Worm (Caenorhabditis elegans) whole organism, late embryonic: ENCODE measurements around the gene Y38F1A.7.

Source experiments
- C38D4.7 ChIP-seq: fragments of 200-800 bp; sonication (Bioruptor generic); optimal IDR thresholded peaks from 2 replicates; lab custom pipeline; 2018; ENCODE audit warnings: mild to moderate bottlenecking, missing genetic modification characterization, moderate library complexity, missing compliant biosample characterization
- F13H6.1 ChIP-seq: sonication (generic microtip); optimal IDR thresholded peaks from 2 replicates; lab custom pipeline; 2016; ENCODE audit warnings: missing genetic modification characterization, missing compliant biosample characterization
- K09A11.1 ChIP-seq: sonication (generic microtip); optimal IDR thresholded peaks from 2 replicates; lab custom pipeline; 2017; ENCODE audit warnings: antibody characterized with exemption, mild to moderate bottlenecking, missing genetic modification characterization, missing compliant biosample characterization; ENCODE audit not compliant: insufficient read depth
- Y22D7AL.16 ChIP-seq: sonication (generic microtip); optimal IDR thresholded peaks from 2 replicates; lab custom pipeline; 2016; ENCODE audit warnings: missing genetic modification characterization, missing compliant biosample characterization
- ceh-18 ChIP-seq: sonication (generic microtip); optimal IDR thresholded peaks from 2 replicates; lab custom pipeline; 2016; ENCODE audit warnings: missing genetic modification characterization, missing compliant biosample characterization
- ceh-19 ChIP-seq: fragments of 200-800 bp; sonication (Bioruptor generic); optimal IDR thresholded peaks from 2 replicates; lab custom pipeline; 2018; ENCODE audit warnings: mild to moderate bottlenecking, missing genetic modification characterization, missing compliant biosample characterization
- ceh-2 ChIP-seq: sonication (generic microtip); optimal IDR thresholded peaks from 2 replicates; lab custom pipeline; 2016; ENCODE audit warnings: missing genotype, missing genetic modification characterization, missing compliant biosample characterization
- ceh-22 ChIP-seq: sonication (generic microtip); optimal IDR thresholded peaks from 2 replicates; lab custom pipeline; 2017; ENCODE audit warnings: missing biosample characterization, missing genetic modification characterization
- ceh-24 ChIP-seq: sonication (generic microtip); optimal IDR thresholded peaks from 2 replicates; lab custom pipeline; 2016; ENCODE audit warnings: mild to moderate bottlenecking, missing genetic modification characterization, missing compliant biosample characterization
- ceh-30 ChIP-seq: fragments of 150-350 bp; optimal IDR thresholded peaks from 2 replicates; lab custom pipeline; 2014; ENCODE audit warnings: missing biosample characterization, missing genetic modification characterization
- ceh-34 ChIP-seq: sonication (generic microtip); optimal IDR thresholded peaks from 2 replicates; lab custom pipeline; 2016; ENCODE audit warnings: mild to moderate bottlenecking, missing genetic modification characterization, missing compliant biosample characterization
- ceh-48 ChIP-seq: sonication (generic microtip); optimal IDR thresholded peaks from 2 replicates; lab custom pipeline; 2016; ENCODE audit warnings: missing genetic modification characterization, inconsistent platforms, missing compliant biosample characterization
- ceh-9 ChIP-seq: sonication (generic microtip); optimal IDR thresholded peaks from 2 replicates; lab custom pipeline; 2016; ENCODE audit warnings: mild to moderate bottlenecking, missing genetic modification characterization, inconsistent platforms, missing compliant biosample characterization
- dmd-4 ChIP-seq: sonication (generic microtip); optimal IDR thresholded peaks from 2 replicates; lab custom pipeline; 2016; ENCODE audit warnings: borderline replicate concordance, missing genetic modification characterization, missing compliant biosample characterization
- fax-1 ChIP-seq: sonication (generic microtip); optimal IDR thresholded peaks from 2 replicates; lab custom pipeline; 2016; ENCODE audit warnings: missing genotype, missing genetic modification characterization, missing compliant biosample characterization
- fkh-6 ChIP-seq: sonication (generic microtip); optimal IDR thresholded peaks from 2 replicates; lab custom pipeline; 2016; ENCODE audit warnings: missing genetic modification characterization, missing compliant biosample characterization
- hlh-30 ChIP-seq: sonication (generic microtip); optimal IDR thresholded peaks from 2 replicates; lab custom pipeline; 2017; ENCODE audit warnings: antibody characterized with exemption, missing genetic modification characterization, missing compliant biosample characterization; ENCODE audit not compliant: insufficient read depth
- hlh-6 ChIP-seq: sonication (generic microtip); optimal IDR thresholded peaks from 2 replicates; lab custom pipeline; 2016; ENCODE audit warnings: missing genotype, missing genetic modification characterization, missing compliant biosample characterization
- madf-2 ChIP-seq: sonication (generic microtip); optimal IDR thresholded peaks from 2 replicates; lab custom pipeline; 2017; ENCODE audit warnings: missing genetic modification characterization, missing compliant biosample characterization
- mec-3 ChIP-seq: sonication (generic microtip); optimal IDR thresholded peaks from 2 replicates; lab custom pipeline; 2016; ENCODE audit warnings: borderline replicate concordance, missing genetic modification characterization, missing compliant biosample characterization
- nhr-11 ChIP-seq: fragments of 150-350 bp; optimal IDR thresholded peaks from 2 replicates; lab custom pipeline; 2014; ENCODE audit warnings: missing biosample characterization, missing genetic modification characterization
- nhr-232 ChIP-seq: sonication (generic microtip); optimal IDR thresholded peaks from 2 replicates; lab custom pipeline; 2016; ENCODE audit warnings: missing genetic modification characterization, missing compliant biosample characterization
- odd-2 ChIP-seq: sonication (generic microtip); optimal IDR thresholded peaks from 2 replicates; lab custom pipeline; 2017; ENCODE audit warnings: antibody characterized with exemption, mild to moderate bottlenecking, missing genetic modification characterization, missing compliant biosample characterization
- pag-3 ChIP-seq: sonication (generic microtip); optimal IDR thresholded peaks from 2 replicates; lab custom pipeline; 2016; ENCODE audit warnings: missing compliant biosample characterization, missing genetic modification characterization, borderline replicate concordance
- pha-2 ChIP-seq: sonication (generic microtip); optimal IDR thresholded peaks from 2 replicates; lab custom pipeline; 2017; ENCODE audit warnings: mild to moderate bottlenecking, missing genetic modification characterization, missing compliant biosample characterization
- pros-1 ChIP-seq: fragments of 150-350 bp; optimal IDR thresholded peaks from 2 replicates; lab custom pipeline; 2014; ENCODE audit warnings: missing biosample characterization, missing genetic modification reagents, missing genetic modification characterization
- ref-2 ChIP-seq: sonication (generic microtip); optimal IDR thresholded peaks from 2 replicates; lab custom pipeline; 2016; ENCODE audit warnings: missing genetic modification characterization, missing compliant biosample characterization
- rnt-1 ChIP-seq: sonication (generic microtip); optimal IDR thresholded peaks from 2 replicates; lab custom pipeline; 2016; ENCODE audit warnings: missing genetic modification characterization, missing compliant biosample characterization
- sox-4 ChIP-seq: sonication (generic microtip); optimal IDR thresholded peaks from 2 replicates; lab custom pipeline; 2017; ENCODE audit warnings: mild to moderate bottlenecking, missing genetic modification characterization, inconsistent platforms, missing compliant biosample characterization
- syd-9 ChIP-seq: sonication (generic microtip); optimal IDR thresholded peaks from 2 replicates; lab custom pipeline; 2016; ENCODE audit warnings: mild to moderate bottlenecking, missing genetic modification characterization, moderate library complexity, missing compliant biosample characterization
- tbx-7 ChIP-seq: sonication (generic microtip); optimal IDR thresholded peaks from 2 replicates; lab custom pipeline; 2016; ENCODE audit warnings: missing genotype, missing genetic modification characterization, missing compliant biosample characterization
- ttx-3 ChIP-seq: sonication (generic microtip); optimal IDR thresholded peaks from 2 replicates; lab custom pipeline; 2016; ENCODE audit warnings: missing genetic modification reagents, missing genetic modification characterization, missing compliant biosample characterization
- unc-86 ChIP-seq: sonication (generic microtip); optimal IDR thresholded peaks from 2 replicates; lab custom pipeline; 2016; ENCODE audit warnings: missing genetic modification characterization, missing compliant biosample characterization
- zip-5 ChIP-seq: sonication (generic microtip); optimal IDR thresholded peaks from 2 replicates; lab custom pipeline; 2016; ENCODE audit warnings: missing genetic modification characterization, missing compliant biosample characterization
- ztf-16 ChIP-seq: sonication (generic microtip); optimal IDR thresholded peaks from 2 replicates; lab custom pipeline; 2017; ENCODE audit warnings: missing genetic modification characterization, missing compliant biosample characterization

Y38F1A.7 gene

DNA sequence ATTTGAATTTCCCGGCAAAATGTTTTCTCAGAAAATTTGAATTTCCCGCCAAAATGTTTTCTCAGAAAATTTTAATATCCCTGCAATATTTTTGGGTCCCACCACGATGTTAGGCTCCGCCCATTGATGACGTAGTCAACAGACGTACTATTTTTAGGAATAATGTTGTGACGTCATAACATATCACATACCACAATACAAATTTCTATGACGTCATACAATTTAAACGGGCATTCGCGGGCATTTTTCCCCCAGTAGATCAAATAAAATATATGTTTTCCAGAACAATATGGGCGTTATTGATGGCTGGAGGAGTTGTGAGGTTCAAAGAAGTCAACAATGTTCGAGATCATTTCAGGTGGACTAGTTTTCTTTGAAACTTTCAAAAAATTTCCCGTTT, 31.3 kb downstream of the Y38F1A.7 start:
- TF ChIP-seq ref-2 (tag; lab: Kevin White, UChicago), result no peak
- no peak for TF ChIP-seq nhr-11 (tag; lab: Kevin White, UChicago)
- TF ChIP-seq fax-1 (tag; lab: Kevin White, UChicago), result no peak
- TF ChIP-seq, all 69 proteins: peak for 0

DNA sequence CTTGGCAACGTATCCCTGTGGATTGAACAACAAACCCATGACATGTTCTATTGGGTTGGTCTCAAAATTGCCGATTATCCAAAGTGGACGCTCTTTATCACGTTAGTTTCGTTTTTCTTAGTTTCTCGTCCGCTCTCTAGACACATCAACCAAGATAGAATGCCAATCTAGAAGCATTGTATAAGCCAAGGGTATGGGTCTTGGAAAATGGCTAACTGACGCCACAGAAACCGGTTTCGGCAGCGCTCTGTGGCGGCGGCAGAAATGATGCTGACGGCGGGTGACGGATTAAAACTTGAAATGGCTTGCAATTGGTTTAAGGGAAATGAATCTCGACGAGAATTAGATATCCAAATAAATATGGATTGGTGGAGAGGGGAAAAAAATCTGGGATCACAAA, 32.0 kb downstream of the Y38F1A.7 start:
- TF ChIP-seq ceh-34 (no peak), fkh-6 (no peak), odd-2 (tag; lab: Kevin White, UChicago) (no peak), ceh-19 (GFP tag; lab: Kevin White, UChicago) (no peak), zip-5 (tag; lab: Kevin White, UChicago) (no peak), rnt-1 (tag; lab: Kevin White, UChicago) (no peak), pros-1 (tag; lab: Kevin White, UChicago) (no peak), pag-3 (no peak), dmd-4 (tag; lab: Kevin White, UChicago) (no peak), K09A11.1 (tag; lab: Kevin White, UChicago) (no peak), syd-9 (no peak), nhr-11 (tag; lab: Kevin White, UChicago) (no peak), ceh-24 (tag; lab: Kevin White, UChicago) (no peak), ceh-22 (no peak)

DNA sequence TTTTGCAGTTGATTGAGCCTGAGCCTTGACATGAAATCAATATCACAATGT, 32.2 kb downstream of the Y38F1A.7 start, which contains the start of gene ptr-18:
TSS of gene ptr-18 (plus strand) at position 9 of the 51 bp plus-strand sequence.
- TF ChIP-seq madf-2 (tag; lab: Kevin White, UChicago), result no peak
- no peak for TF ChIP-seq ceh-2 (tag; lab: Kevin White, UChicago)
- TF ChIP-seq odd-2 (tag; lab: Kevin White, UChicago), result no peak
- TF ChIP-seq pros-1 (tag; lab: Kevin White, UChicago), result no peak
- TF ChIP-seq ceh-34, result no peak
- no peak for TF ChIP-seq zip-5 (tag; lab: Kevin White, UChicago)
- no peak for TF ChIP-seq F13H6.1 (tag; lab: Kevin White, UChicago)
- no peak for TF ChIP-seq K09A11.1 (tag; lab: Kevin White, UChicago)
- no peak for TF ChIP-seq tbx-7 (tag; lab: Kevin White, UChicago)

DNA sequence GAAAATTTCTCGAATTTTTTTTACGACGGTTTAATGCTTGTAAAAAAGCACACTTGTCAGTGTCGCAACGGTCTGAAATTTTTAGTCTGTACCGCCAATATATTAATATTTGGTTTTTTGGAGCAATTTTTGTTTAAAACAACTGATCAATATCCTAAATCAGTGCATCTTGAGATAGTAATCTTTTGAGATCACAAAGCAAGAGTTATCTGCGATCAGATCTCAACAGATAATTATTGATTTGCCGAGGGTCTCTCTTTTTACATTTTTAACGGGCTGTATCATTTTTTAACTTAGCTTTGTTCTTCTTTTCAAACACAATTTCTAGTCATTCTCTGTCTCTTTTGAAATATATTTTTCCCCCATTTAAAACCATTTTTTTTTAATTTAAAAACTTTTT, 32.5 kb downstream of the Y38F1A.7 start:
- no peak for TF ChIP-seq sox-4 (tag; lab: Kevin White, UChicago)
- no peak for TF ChIP-seq nhr-232 (tag; lab: Kevin White, UChicago)

DNA sequence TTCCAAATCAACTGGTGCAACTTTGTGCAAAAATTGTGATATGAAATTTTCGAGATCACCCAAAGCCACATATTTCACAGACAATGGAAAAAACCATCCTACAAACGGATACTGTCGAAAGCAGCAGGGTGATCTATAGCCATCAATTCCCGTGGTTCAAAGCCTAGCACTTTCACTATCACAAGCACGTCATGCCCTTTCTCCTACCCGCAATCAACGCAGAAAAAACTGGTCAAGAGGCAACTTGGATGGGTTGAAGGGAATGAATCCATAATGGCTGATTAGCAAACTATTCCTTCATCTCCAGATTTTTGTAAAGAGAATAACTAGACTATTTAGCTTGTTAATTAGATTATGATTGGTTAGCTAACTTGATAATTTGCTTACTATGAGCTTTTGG, 35.9 kb downstream of the Y38F1A.7 start:
- no peak for TF ChIP-seq pha-2 (tag; lab: Kevin White, UChicago)

DNA sequence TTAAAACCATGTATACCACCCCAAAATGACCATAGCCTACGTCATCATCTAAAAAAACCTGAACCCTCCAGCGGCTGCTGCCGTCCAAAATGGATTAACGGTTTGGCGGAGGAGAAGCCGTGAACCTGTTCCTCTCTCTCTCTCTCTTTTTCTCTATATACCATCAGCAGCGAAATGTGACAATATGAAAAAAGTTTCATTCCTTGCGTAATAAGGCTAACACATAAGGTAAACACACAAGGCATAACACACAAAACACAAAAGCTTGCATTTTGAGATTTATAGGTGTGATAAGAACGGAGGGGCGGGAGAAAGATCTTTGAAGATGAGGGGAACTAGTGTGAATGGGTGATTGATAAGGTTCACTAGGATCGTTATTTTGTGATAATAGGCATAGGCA, 36.3 kb downstream of the Y38F1A.7 start:
- TF ChIP-seq unc-86 (tag; lab: Kevin White, UChicago) (no peak), ztf-16 (tag; lab: Kevin White, UChicago) (no peak), Y22D7AL.16 (no peak), hlh-6 (tag; lab: Kevin White, UChicago) (no peak), ttx-3 (no peak), ceh-24 (tag; lab: Kevin White, UChicago) (no peak), mec-3 (no peak), F13H6.1 (tag; lab: Kevin White, UChicago) (no peak), ceh-19 (GFP tag; lab: Kevin White, UChicago) (no peak), ceh-48 (tag; lab: Kevin White, UChicago) (no peak), C38D4.7 (GFP tag; lab: Kevin White, UChicago) (no peak), ceh-30 (no peak), ceh-9 (tag; lab: Kevin White, UChicago) (no peak), hlh-30 (tag; lab: Kevin White, UChicago) (no peak), ceh-18 (no peak)
